Fruit fly (Drosophila melanogaster): ENCODE measurements around the gene CG5854.

Gene CG5854

DNA sequence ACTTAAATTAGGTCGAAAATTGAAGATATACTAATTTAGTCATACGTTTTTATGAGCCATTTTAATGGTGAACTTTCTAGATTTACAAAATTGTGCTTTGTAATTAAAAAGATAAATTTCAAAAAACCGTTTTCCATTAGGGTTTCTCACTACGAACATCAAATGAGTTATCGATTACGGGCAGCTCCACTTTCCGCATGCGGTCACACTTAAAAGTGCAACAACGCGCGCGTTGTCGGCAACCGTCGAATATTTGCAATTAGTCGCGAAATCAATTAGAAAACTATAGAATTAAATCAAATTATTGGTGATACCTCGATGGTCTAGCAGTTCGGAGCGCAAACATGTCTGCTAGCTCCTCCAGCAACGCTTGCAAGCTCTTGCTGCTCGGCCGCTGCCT, 9.5 kb upstream of the CG5854 start, which contains the start of gene Ndc1 (continued):
- TF ChIP-seq her (GFP tag; optimal IDR thresholded peaks at IDR 0.05) (no peak), CG9609 (GFP tag; optimal IDR thresholded peaks at IDR 0.05) (no peak), CG34224 (GFP tag; IDR thresholded peaks at IDR 0.05; ENCODE audit: partially characterized antibody) (no peak), CG12071 (GFP tag; optimal IDR thresholded peaks at IDR 0.05) (no peak), CG12769 (tag; optimal IDR thresholded peaks at IDR 0.05) (no peak), btn (GFP tag; optimal IDR thresholded peaks at IDR 0.05) (no peak), CG5180 (GFP tag; optimal IDR thresholded peaks at IDR 0.05) (no peak), Mes4 (GFP tag; optimal IDR thresholded peaks at IDR 0.05) (no peak), CG17612 (GFP tag; IDR thresholded peaks at IDR 0.05) (no peak), nerfin-2 (GFP tag; IDR thresholded peaks at IDR 0.05; ENCODE audit: partially characterized antibody) (no peak), Ets97D (GFP tag; optimal IDR thresholded peaks at IDR 0.05) (peak; percentile 21), YL-1 (GFP tag; optimal IDR thresholded peaks at IDR 0.05) (no peak), zen (tag; optimal IDR thresholded peaks at IDR 0.05) (peak; percentile 31), so (GFP tag; IDR thresholded peaks at IDR 0.05) (no peak), lbe (GFP tag; optimal IDR thresholded peaks at IDR 0.05) (no peak), CG18599 (GFP tag; optimal IDR thresholded peaks at IDR 0.05) (no peak), kah (GFP tag; optimal IDR thresholded peaks at IDR 0.05) (no peak), usp (GFP tag; optimal IDR thresholded peaks at IDR 0.05) (no peak), CG32772 (GFP tag; IDR thresholded peaks at IDR 0.05) (no peak), nom (GFP tag; optimal IDR thresholded peaks at IDR 0.05) (no peak), jumu (GFP tag; optimal IDR thresholded peaks at IDR 0.05) (no peak), CG4730 (GFP tag; IDR thresholded peaks at IDR 0.05) (no peak), CG1603 (tag; optimal IDR thresholded peaks at IDR 0.05) (peak; percentile 31), Adf1 (GFP tag; IDR thresholded peaks at IDR 0.05) (peak; percentile 29; the same call in 1 of the 2 replicates), maf-S (GFP tag; optimal IDR thresholded peaks at IDR 0.05) (no peak), Oaz (GFP tag; IDR thresholded peaks at IDR 0.05) (no peak), insv (GFP tag; optimal IDR thresholded peaks at IDR 0.05) (no peak), H15 (GFP tag; IDR thresholded peaks at IDR 0.05) (no peak), cg (GFP tag; optimal IDR thresholded peaks at IDR 0.05) (no peak), pita (GFP tag; optimal IDR thresholded peaks at IDR 0.05) (no peak), gsb (GFP tag; IDR thresholded peaks at IDR 0.05) (no peak), CG4404 (GFP tag; IDR thresholded peaks at IDR 0.05) (no peak), nau (GFP tag; optimal IDR thresholded peaks at IDR 0.05) (no peak), CG6791 (GFP tag; IDR thresholded peaks at IDR 0.05; ENCODE audit: partially characterized antibody) (no peak), ham (GFP tag; IDR thresholded peaks at IDR 0.05) (no peak), CG10267 (tag; optimal IDR thresholded peaks at IDR 0.05) (no peak), CG16863 (GFP tag; optimal IDR thresholded peaks at IDR 0.05) (no peak), chif (GFP tag; optimal IDR thresholded peaks at IDR 0.05) (no peak), Mrtf (GFP tag; IDR thresholded peaks at IDR 0.05) (no peak), BtbVII (GFP tag; optimal IDR thresholded peaks at IDR 0.05) (no peak), CG17912 (GFP tag; optimal IDR thresholded peaks at IDR 0.05) (no peak), CG10431 (GFP tag; optimal IDR thresholded peaks at IDR 0.05) (no peak), CG4707 (GFP tag; optimal IDR thresholded peaks at IDR 0.05) (no peak), Oli (tag; optimal IDR thresholded peaks at IDR 0.05) (no peak), emc (GFP tag; optimal IDR thresholded peaks at IDR 0.05) (no peak), Dip2 (GFP tag; IDR thresholded peaks at IDR 0.05) (no peak), MESR4 (GFP tag; optimal IDR thresholded peaks at IDR 0.05) (no peak), unc-4 (GFP tag; IDR thresholded peaks at IDR 0.05; ENCODE audit: partially characterized antibody) (peak; percentile 56; the same call in 1 of the 2 replicates), MBD-R2 (GFP tag; IDR thresholded peaks at IDR 0.05) (peak; percentile 70), CG9437 (GFP tag; optimal IDR thresholded peaks at IDR 0.05) (no peak), chm (GFP tag; IDR thresholded peaks at IDR 0.05) (no peak), Atf6 (GFP tag; IDR thresholded peaks at IDR 0.05) (no peak)
